Worm (Caenorhabditis elegans) whole organism, L1 larva: ENCODE results near the gene nhr-223.

ENCODE experiments used
- dpl-1 ChIP-seq, 3 experiments: fragments of 150-350 bp in 2 of 3; sonication (generic microtip) in 1 of 3; optimal IDR thresholded peaks; 2 replicates each; lab custom pipeline; 2014 to 2017; ENCODE audit warnings: missing biosample characterization in 3 of 3, missing genetic modification characterization in 3 of 3, missing genetic modification reagents in 3 of 3
- elt-2 ChIP-seq: sonication (generic microtip); optimal IDR thresholded peaks from 2 replicates; lab custom pipeline; 2016; ENCODE audit warnings: missing genetic modification characterization, mild to moderate bottlenecking, inconsistent platforms, missing compliant biosample characterization, missing genetic modification reagents
- fos-1 ChIP-seq: fragments of 150-350 bp; optimal IDR thresholded peaks from 2 replicates; lab custom pipeline; 2014; ENCODE audit warnings: missing biosample characterization, missing genetic modification characterization
- lin-14 ChIP-seq: fragments of 200-800 bp; sonication (Bioruptor generic); optimal IDR thresholded peaks from 2 replicates; lab custom pipeline; 2018; ENCODE audit warnings: mild to moderate bottlenecking, missing genetic modification characterization, moderate library complexity, missing compliant biosample characterization
- lin-39 ChIP-seq: fragments of 150-350 bp; optimal IDR thresholded peaks from 2 replicates; lab custom pipeline; 2014; ENCODE audit warnings: missing biosample characterization, missing genetic modification reagents, missing genetic modification characterization
- lir-3 ChIP-seq: sonication (generic microtip); optimal IDR thresholded peaks from 2 replicates; lab custom pipeline; 2016; ENCODE audit warnings: mild to moderate bottlenecking, missing genetic modification characterization, moderate library complexity, missing compliant biosample characterization; ENCODE audit not compliant: poor library complexity
- nhr-77 ChIP-seq: fragments of 150-350 bp; optimal IDR thresholded peaks from 2 replicates; lab custom pipeline; 2014; ENCODE audit warnings: missing biosample characterization, missing genetic modification characterization
- pqm-1 ChIP-seq: sonication (generic microtip); optimal IDR thresholded peaks from 3 replicates; lab custom pipeline; 2017; ENCODE audit warnings: missing biosample characterization, missing genetic modification characterization
- skn-1 ChIP-seq: fragments of 150-350 bp; optimal IDR thresholded peaks from 2 replicates; lab custom pipeline; 2014; ENCODE audit warnings: missing biosample characterization, missing genetic modification characterization
- unc-62 ChIP-seq: fragments of 150-350 bp; optimal IDR thresholded peaks from 2 replicates; lab custom pipeline; 2014; ENCODE audit warnings: missing biosample characterization, missing genetic modification reagents, missing genetic modification characterization
- unc-86 ChIP-seq: sonication (generic microtip); optimal IDR thresholded peaks from 2 replicates; lab custom pipeline; 2016; ENCODE audit warnings: missing genetic modification characterization, missing compliant biosample characterization

DNA sequence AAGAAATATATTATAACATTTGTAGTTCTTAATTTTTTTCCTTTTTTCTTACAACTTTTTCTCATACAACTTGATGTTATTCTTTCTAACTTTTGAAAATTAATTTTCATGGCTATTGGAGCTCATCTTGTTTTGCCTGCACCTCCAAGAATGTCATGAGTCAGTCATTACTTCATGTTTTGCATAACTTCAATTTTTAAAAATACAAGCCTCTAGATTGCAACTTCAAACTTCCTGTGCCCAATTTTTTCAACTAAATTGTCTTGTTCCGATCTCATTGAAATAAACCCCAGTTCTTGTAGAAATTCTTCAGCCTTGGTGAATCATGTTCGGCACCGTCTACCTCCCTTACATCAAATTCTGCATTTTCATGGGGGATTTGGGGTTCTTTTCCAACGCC is 37.7 kb upstream of the nhr-223 start, which contains the start of gene str-9:
- TF ChIP-seq lir-3 = no peak
- TF ChIP-seq lin-39 (tag; lab: Kevin White, UChicago) = no peak
- TF ChIP-seq unc-86 (tag; lab: Kevin White, UChicago) = no peak
- TF ChIP-seq fos-1 (tag; lab: Kevin White, UChicago) = no peak
- no peak for TF ChIP-seq elt-2
- TF ChIP-seq skn-1 (tag; lab: Kevin White, UChicago) = no peak
- TF ChIP-seq nhr-77 = no peak
- no peak for TF ChIP-seq pqm-1
- TF ChIP-seq unc-62 (GFP tag; lab: Kevin White, UChicago) = no peak
- no peak for TF ChIP-seq dpl-1 (GFP tag; optimal IDR thresholded peaks at IDR 0.05; lab: Kevin White, UChicago)
- TF ChIP-seq lin-14 (GFP tag; lab: Kevin White, UChicago) = no peak
